Worm (Caenorhabditis elegans): Measurements from ENCODE around the gene fkb-6.

ce11 chrV:20802906-20803305 lies 43.1 kb upstream of the fkb-6 start, which contains the start of gene Y44A6D.5:
- TF ChIP-seq zag-1 (tag; optimal IDR thresholded peaks at IDR 0.05) (no peak), nhr-237 (tag; optimal IDR thresholded peaks at IDR 0.05) (no peak), nhr-11 (tag; optimal IDR thresholded peaks at IDR 0.05) (no peak), unc-62 (GFP tag; optimal IDR thresholded peaks at IDR 0.05) (no peak), nhr-10 (tag; optimal IDR thresholded peaks at IDR 0.05) (no peak), nhr-21 (tag; optimal IDR thresholded peaks at IDR 0.05) (no peak), ztf-11 (tag; optimal IDR thresholded peaks at IDR 0.05) (no peak), snpc-4 (tag; optimal IDR thresholded peaks at IDR 0.05) (no peak), ama-1 (optimal IDR thresholded peaks at IDR 0.05) (no peak), egl-27 (tag; optimal IDR thresholded peaks at IDR 0.05) (no peak), aly-2 (tag; optimal IDR thresholded peaks at IDR 0.05) (no peak), ZK546.5 (tag; optimal IDR thresholded peaks at IDR 0.05) (no peak), sem-4 (tag; optimal IDR thresholded peaks at IDR 0.05) (no peak), ceh-82 (tag; optimal IDR thresholded peaks at IDR 0.05) (no peak)
